Worm (Caenorhabditis elegans): ENCODE data around the gene wdr-62.

ce11 chrV:9504474-9504960 lies 60.7 kb downstream of the wdr-62 start, which contains the start of gene haao-1:
- TF ChIP-seq unc-62 (GFP tag; optimal IDR thresholded peaks at IDR 0.05) (no peak), nhr-10 (tag; optimal IDR thresholded peaks at IDR 0.05) (no peak), blmp-1 (tag; optimal IDR thresholded peaks at IDR 0.05; ENCODE audit: insufficient read depth) (no peak)

All from whole organism, L2 larva.